1 fruit fly cellular context compared by ENCODE assay signal in the genomic region with DNA sequence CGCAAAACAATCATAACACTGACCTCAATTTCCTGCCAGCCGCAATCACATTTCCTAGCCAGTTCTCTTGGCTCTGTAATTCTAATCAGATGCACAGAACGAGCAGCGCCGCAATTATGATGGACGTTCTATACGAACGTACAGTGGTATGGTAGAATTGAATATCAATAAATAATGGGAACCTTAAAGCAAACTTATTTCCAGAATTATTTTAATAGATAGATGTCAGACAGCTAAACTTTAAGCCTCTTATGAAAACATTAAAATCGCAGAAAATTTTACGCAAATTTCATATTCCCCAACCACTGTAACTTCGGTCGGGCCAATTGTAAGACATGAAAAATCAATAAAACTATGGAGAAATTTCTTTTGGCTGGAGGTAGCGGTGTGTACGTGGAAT.
A peak's percentile ranks its signal among the peaks of the same experiment; 100 is the strongest.
TF ChIP-seq lines count a peak whose summit lies in the region.

No protein-coding gene starts in this region.

TF ChIP-seq in whole organism, prepupa, 60 proteins besides CTCF, POLR2A, EP300 and RAD21 (continued from another document):
- TF ChIP-seq Gug (GFP tag; IDR thresholded peaks at IDR 0.05; lab: Robert Waterston, UW) (peak; percentile 67), Lpt (GFP tag; optimal IDR thresholded peaks at IDR 0.05; lab: Kevin White, UChicago) (peak; percentile 23), Met (GFP tag; optimal IDR thresholded peaks at IDR 0.05; lab: Kevin White, UChicago) (peak; percentile 7), OdsH (GFP tag; optimal IDR thresholded peaks at IDR 0.05; lab: Kevin White, UChicago) (peak; percentile 42), CG31627 (GFP tag; optimal IDR thresholded peaks at IDR 0.05; lab: Kevin White, UChicago) (no peak), CG32006 (GFP tag; optimal IDR thresholded peaks at IDR 0.05; lab: Kevin White, UChicago) (peak; percentile 76), Ets96B (tag; optimal IDR thresholded peaks at IDR 0.05; lab: Kevin White, UChicago) (peak; percentile 16), eg (GFP tag; IDR thresholded peaks at IDR 0.05; lab: Robert Waterston, UW) (peak; percentile 82), CG16779 (tag; optimal IDR thresholded peaks at IDR 0.05; lab: Kevin White, UChicago) (no peak), acj6 (GFP tag; optimal IDR thresholded peaks at IDR 0.05; lab: Kevin White, UChicago) (peak; percentile 21), CG10631 (GFP tag; optimal IDR thresholded peaks at IDR 0.05; lab: Kevin White, UChicago) (peak; percentile 37)
TF ChIP-seq in whole organism, prepupa: peak in this region for 26.
